Fruit fly (Drosophila melanogaster) whole organism, embryonic: Measurements from ENCODE around the gene ND-MLRQ.

Experiments used
- B-H1 ChIP-seq: fragments of 200-800 bp; sonication (Bioruptor generic); IDR thresholded peaks from 3 replicates; pipeline ENCODE4 v1.3.6; 2022; ENCODE audit warnings: missing biosample characterization, missing genetic modification characterization
- CG12744 ChIP-seq: fragments of 200-800 bp; sonication (Bioruptor generic); optimal IDR thresholded peaks from 2 replicates; lab custom pipeline; 2016; ENCODE audit warnings: missing biosample characterization, missing genetic modification characterization
- CG14860 ChIP-seq: fragments of 200-800 bp; sonication (Bioruptor generic); IDR thresholded peaks from 3 replicates; pipeline ENCODE4 v1.3.6; 2022; ENCODE audit warnings: missing biosample characterization, missing genetic modification characterization; ENCODE audit not compliant: partially characterized antibody
- CG14965 ChIP-seq: fragments of 200-800 bp; sonication (Bioruptor generic); optimal IDR thresholded peaks from 2 replicates; lab custom pipeline; 2016; ENCODE audit warnings: missing biosample characterization, missing genetic modification characterization, borderline replicate concordance
- CG16813 ChIP-seq: fragments of 200-800 bp; sonication (Bioruptor generic); IDR thresholded peaks from 3 replicates; pipeline ENCODE4 v1.3.6; 2022; ENCODE audit warnings: missing biosample characterization, missing genetic modification characterization; ENCODE audit not compliant: partially characterized antibody
- CG16815 ChIP-seq: fragments of 200-800 bp; sonication (Bioruptor generic); optimal IDR thresholded peaks from 3 replicates; lab custom pipeline; 2017; ENCODE audit warnings: missing biosample characterization, mild to moderate bottlenecking, missing genetic modification characterization
- CG17361 ChIP-seq: fragments of 200-800 bp; sonication (Bioruptor generic); IDR thresholded peaks from 3 replicates; pipeline ENCODE4 v1.3.6; 2022; ENCODE audit warnings: missing biosample characterization, missing genetic modification characterization
- CG17385 ChIP-seq: fragments of 200-800 bp; sonication (Bioruptor generic); optimal IDR thresholded peaks from 3 replicates; lab custom pipeline; 2018; ENCODE audit warnings: missing biosample characterization, mild to moderate bottlenecking, missing genetic modification characterization
- CG31441 ChIP-seq: fragments of 200-800 bp; sonication (Bioruptor generic); IDR thresholded peaks from 2 replicates; pipeline ENCODE4 v1.3.6; 2022; ENCODE audit warnings: missing biosample characterization, missing genetic modification characterization
- CG6254 ChIP-seq: fragments of 200-800 bp; sonication (Bioruptor generic); optimal IDR thresholded peaks from 3 replicates; lab custom pipeline; 2017; ENCODE audit warnings: mild to moderate bottlenecking, missing biosample characterization, missing genetic modification reagents, missing genetic modification characterization
- CG6791 ChIP-seq: fragments of 200-800 bp; sonication (Bioruptor generic); IDR thresholded peaks from 3 replicates; pipeline ENCODE4 v1.3.6; 2022; ENCODE audit warnings: missing biosample characterization, missing genetic modification characterization; ENCODE audit not compliant: partially characterized antibody
- CG7963 ChIP-seq: fragments of 200-800 bp; sonication (Bioruptor generic); IDR thresholded peaks from 3 replicates; pipeline ENCODE4 v1.3.6; 2022; ENCODE audit warnings: missing biosample characterization, missing genetic modification characterization; ENCODE audit not compliant: partially characterized antibody
- CG8290 ChIP-seq, 3 experiments: fragments of 200-800 bp; sonication (Bioruptor generic); optimal IDR thresholded peaks; 2 replicates each; lab custom pipeline; 2016 to 2019; ENCODE audit warnings: missing biosample characterization in 3 of 3, missing genetic modification characterization in 3 of 3, mild to moderate bottlenecking in 2 of 3, moderate library complexity in 1 of 3
- CG9437 ChIP-seq: fragments of 200-800 bp; sonication (Bioruptor generic); optimal IDR thresholded peaks from 2 replicates; lab custom pipeline; 2018; ENCODE audit warnings: missing biosample characterization, mild to moderate bottlenecking, missing genetic modification characterization
- D19B ChIP-seq: fragments of 200-800 bp; sonication (Bioruptor generic); optimal IDR thresholded peaks from 2 replicates; lab custom pipeline; 2017; ENCODE audit warnings: missing biosample characterization, mild to moderate bottlenecking, missing genetic modification characterization
- Doc3 ChIP-seq: fragments of 200-800 bp; sonication (Bioruptor generic); IDR thresholded peaks from 3 replicates; pipeline ENCODE4 v1.3.6; 2022; ENCODE audit warnings: missing biosample characterization, missing genetic modification characterization; ENCODE audit not compliant: partially characterized antibody
- Eip74EF ChIP-seq, 2 experiments: fragments of 200-800 bp in 1 of 2; fragments of >200 bp in 1 of 2; sonication (Bioruptor generic) in 1 of 2; optimal IDR thresholded peaks; 2 replicates each; lab custom pipeline; 2017 to 2019; ENCODE audit warnings: missing biosample characterization in 2 of 2, missing genetic modification characterization in 2 of 2, mild to moderate bottlenecking in 1 of 2, moderate library complexity in 1 of 2
- HLH4C ChIP-seq: fragments of 200-800 bp; sonication (Bioruptor generic); IDR thresholded peaks from 3 replicates; pipeline ENCODE4 v1.3.6; 2022; ENCODE audit warnings: missing biosample characterization, missing genetic modification characterization; ENCODE audit not compliant: partially characterized antibody
- HmgD ChIP-seq: fragments of 200-800 bp; sonication (Bioruptor generic); optimal IDR thresholded peaks from 3 replicates; lab custom pipeline; 2016; ENCODE audit warnings: missing biosample characterization, missing genetic modification characterization
- Hr3 ChIP-seq: fragments of 200-800 bp; sonication (Bioruptor generic); optimal IDR thresholded peaks from 3 replicates; lab custom pipeline; 2016; ENCODE audit warnings: missing biosample characterization, missing genetic modification characterization
- Hsf ChIP-seq: fragments of 200-800 bp; sonication (Bioruptor generic); optimal IDR thresholded peaks from 3 replicates; lab custom pipeline; 2016; ENCODE audit warnings: missing biosample characterization, missing genetic modification characterization
- Med ChIP-seq: fragments of 200-800 bp; sonication (Bioruptor generic); peaks from one replicate; lab custom pipeline; 2016; ENCODE audit warnings: missing biosample characterization, missing genetic modification characterization, mild to moderate bottlenecking, inconsistent platforms, moderate library complexity
- Side ChIP-seq: fragments of 200-800 bp; sonication (Bioruptor generic); optimal IDR thresholded peaks from 2 replicates; lab custom pipeline; 2016; ENCODE audit warnings: missing biosample characterization, missing genetic modification characterization
- Vsx1 ChIP-seq: fragments of 200-800 bp; sonication (Bioruptor generic); optimal IDR thresholded peaks from 2 replicates; lab custom pipeline; 2017; ENCODE audit warnings: missing biosample characterization, mild to moderate bottlenecking, missing genetic modification characterization, missing genetic modification reagents
- amos ChIP-seq: fragments of 200-800 bp; sonication (Bioruptor generic); IDR thresholded peaks from 2 replicates; pipeline ENCODE4 v1.3.6; 2022; ENCODE audit warnings: missing biosample characterization, missing genetic modification characterization; ENCODE audit not compliant: partially characterized antibody
- ato ChIP-seq: fragments of 200-800 bp; sonication (Bioruptor generic); IDR thresholded peaks from 2 replicates; pipeline ENCODE4 v1.3.6; 2022; ENCODE audit warnings: missing biosample characterization, missing genetic modification characterization; ENCODE audit not compliant: partially characterized antibody
- az2 ChIP-seq: fragments of 200-800 bp; sonication (Bioruptor generic); optimal IDR thresholded peaks from 3 replicates; lab custom pipeline; 2016; ENCODE audit warnings: missing biosample characterization, missing genetic modification characterization
- cad ChIP-seq: fragments of >200 bp; optimal IDR thresholded peaks from 2 replicates; lab custom pipeline; 2017; ENCODE audit warnings: missing biosample characterization, missing genetic modification characterization
- chif ChIP-seq, 2 experiments: fragments of 200-800 bp; sonication (Bioruptor generic); optimal IDR thresholded peaks; 3 replicates each; lab custom pipeline; 2016; ENCODE audit warnings: missing biosample characterization in 2 of 2, missing genetic modification characterization in 2 of 2
- ftz-f1 ChIP-seq: fragments of 200-800 bp; sonication (Bioruptor generic); optimal IDR thresholded peaks from 2 replicates; lab custom pipeline; 2016; ENCODE audit warnings: missing biosample characterization, missing genetic modification characterization
- hb ChIP-seq: fragments of 200-800 bp; sonication (Bioruptor generic); IDR thresholded peaks from 3 replicates; pipeline ENCODE4 v1.3.6; 2022; ENCODE audit warnings: missing biosample characterization, missing genetic modification characterization; ENCODE audit not compliant: partially characterized antibody
- inv ChIP-seq: fragments of 200-800 bp; sonication (Bioruptor generic); IDR thresholded peaks from 2 replicates; pipeline ENCODE4 v1.3.6; 2022; ENCODE audit warnings: missing biosample characterization, missing genetic modification characterization; ENCODE audit not compliant: partially characterized antibody
- kni ChIP-seq: fragments of 200-800 bp; sonication (Bioruptor generic); optimal IDR thresholded peaks from 3 replicates; lab custom pipeline; 2017; ENCODE audit warnings: mild to moderate bottlenecking, missing biosample characterization, missing genetic modification reagents, missing genetic modification characterization
- lmd ChIP-seq: fragments of 200-800 bp; sonication (Bioruptor generic); IDR thresholded peaks from 2 replicates; pipeline ENCODE4 v1.3.6; 2022; ENCODE audit warnings: missing biosample characterization, missing genetic modification characterization
- mld ChIP-seq: fragments of 200-800 bp; sonication (Bioruptor generic); IDR thresholded peaks from 3 replicates; pipeline ENCODE4 v1.3.6; 2022; ENCODE audit warnings: missing biosample characterization, missing genetic modification characterization; ENCODE audit not compliant: partially characterized antibody
- nerfin-2 ChIP-seq: fragments of 200-800 bp; sonication (Bioruptor generic); IDR thresholded peaks from 2 replicates; pipeline ENCODE4 v1.3.6; 2022; ENCODE audit warnings: missing biosample characterization, missing genetic modification characterization; ENCODE audit not compliant: partially characterized antibody
- oc ChIP-seq: fragments of 200-800 bp; sonication (Bioruptor generic); optimal IDR thresholded peaks from 2 replicates; lab custom pipeline; 2018; ENCODE audit warnings: missing biosample characterization, mild to moderate bottlenecking, missing genetic modification characterization, moderate library complexity
- pros ChIP-seq: fragments of 200-800 bp; sonication (Bioruptor generic); optimal IDR thresholded peaks from 3 replicates; lab custom pipeline; 2019; ENCODE audit warnings: missing biosample characterization, mild to moderate bottlenecking, missing genetic modification characterization, moderate library complexity
- pum ChIP-seq: fragments of 200-800 bp; sonication (Bioruptor generic); optimal IDR thresholded peaks from 2 replicates; lab custom pipeline; 2016; ENCODE audit warnings: missing biosample characterization, missing genetic modification characterization
- rib ChIP-seq: fragments of 200-800 bp; sonication (Bioruptor generic); IDR thresholded peaks from 2 replicates; pipeline ENCODE4 v1.3.6; 2022; ENCODE audit warnings: missing biosample characterization, missing genetic modification characterization
- seq ChIP-seq: fragments of 200-800 bp; sonication (Bioruptor generic); IDR thresholded peaks from 2 replicates; pipeline ENCODE4 v1.3.6; 2022; ENCODE audit warnings: missing biosample characterization, missing genetic modification characterization
- vnd ChIP-seq: fragments of 200-800 bp; sonication (Bioruptor generic); IDR thresholded peaks from 3 replicates; pipeline ENCODE4 v1.3.6; 2022; ENCODE audit warnings: missing biosample characterization, missing genetic modification characterization; ENCODE audit not compliant: partially characterized antibody
- vvl ChIP-seq: fragments of 200-800 bp; sonication (Bioruptor generic); IDR thresholded peaks from 2 replicates; pipeline ENCODE4 v1.3.6; 2022; ENCODE audit warnings: missing biosample characterization, missing genetic modification characterization

The ND-MLRQ gene

dm6 chr3L:23337939-23338338, 1.2 kb upstream of the ND-MLRQ start, which contains the start of gene alpha-Cat (continued):
- TF ChIP-seq CG17361 (GFP tag; lab: Robert Waterston, UW) (peak; percentile 36; the same call in 1 of the 3 replicates), HmgD (GFP tag; lab: Kevin White, UChicago) (no peak), Side (GFP tag; lab: Kevin White, UChicago) (no peak), Vsx1 (no peak), vvl (GFP tag; lab: Robert Waterston, UW) (no peak), Eip74EF (GFP tag; optimal IDR thresholded peaks at IDR 0.05; lab: Kevin White, UChicago) (no peak), oc (tag; lab: Kevin White, UChicago) (no peak), rib (GFP tag; lab: Robert Waterston, UW) (no peak), lmd (no peak), ato (GFP tag; lab: Robert Waterston, UW) (no peak), CG16815 (GFP tag; lab: Kevin White, UChicago) (peak; percentile 5), CG9437 (GFP tag; lab: Kevin White, UChicago) (peak; percentile 87)

dm6 chr3L:23340070-23340469, 944 bp downstream of the ND-MLRQ start:
- TF ChIP-seq CG14965 (GFP tag; lab: Kevin White, UChicago) (no peak), amos (GFP tag; lab: Robert Waterston, UW) (0 out of 2 replicates have a peak, but pooled peaks have one; percentile 11), CG31441 (GFP tag; lab: Robert Waterston, UW) (no peak), chif (GFP tag; optimal IDR thresholded peaks at IDR 0.05; lab: Kevin White, UChicago) (no peak), CG8290 (GFP tag; optimal IDR thresholded peaks at IDR 0.05; lab: Kevin White, UChicago) (no peak), CG8290 (tag; optimal IDR thresholded peaks at IDR 0.05; lab: Kevin White, UChicago) (no peak), D19B (no peak), pros (GFP tag; lab: Kevin White, UChicago) (no peak), az2 (GFP tag; lab: Kevin White, UChicago) (no peak), Med (no peak), cad (GFP tag; lab: Kevin White, UChicago) (no peak), CG16813 (GFP tag; lab: Robert Waterston, UW) (peak; percentile 76), CG6254 (GFP tag; lab: Kevin White, UChicago) (no peak), Hr3 (GFP tag; lab: Kevin White, UChicago) (no peak), B-H1 (no peak), ftz-f1 (GFP tag; lab: Kevin White, UChicago) (no peak), mld (peak; percentile 15; the same call in 1 of the 3 replicates), inv (peak; percentile 22; the same call in 1 of the 2 replicates), Doc3 (GFP tag; lab: Robert Waterston, UW) (no peak), CG14860 (GFP tag; lab: Robert Waterston, UW) (peak; percentile 55; the same call in 2 of the 3 replicates), hb (GFP tag; lab: Robert Waterston, UW) (0 out of 3 replicates have a peak, but pooled peaks have one; percentile 61), Hsf (GFP tag; lab: Kevin White, UChicago) (no peak), vnd (GFP tag; lab: Robert Waterston, UW) (peak; percentile 38; the same call in 1 of the 3 replicates), seq (no peak), HLH4C (peak; percentile 63), CG6791 (GFP tag; lab: Robert Waterston, UW) (peak; percentile 73; the same call in 2 of the 3 replicates), CG12744 (GFP tag; lab: Kevin White, UChicago) (no peak), nerfin-2 (GFP tag; lab: Robert Waterston, UW) (peak; percentile 70), CG17385 (GFP tag; lab: Kevin White, UChicago) (no peak), CG7963 (GFP tag; lab: Robert Waterston, UW) (0 out of 3 replicates have a peak, but pooled peaks have one; percentile 56), kni (GFP tag; lab: Kevin White, UChicago) (no peak), pum (GFP tag; lab: Kevin White, UChicago) (no peak)
